Worm (Caenorhabditis elegans) whole organism, early embryonic: Measurements from ENCODE around the gene spp-16.

ENCODE experiments used
- F13C5.2 ChIP-seq: sonication (generic microtip); optimal IDR thresholded peaks from 2 replicates; lab custom pipeline; 2017; ENCODE audit warnings: mild to moderate bottlenecking, missing genetic modification characterization, inconsistent platforms, missing compliant biosample characterization
- aly-1 ChIP-seq: sonication (generic microtip); optimal IDR thresholded peaks from 2 replicates; lab custom pipeline; 2016; ENCODE audit warnings: missing genetic modification characterization, missing compliant biosample characterization
- ama-1 ChIP-seq: fragments of 150-350 bp; optimal IDR thresholded peaks from 2 replicates; lab custom pipeline; 2014
- ceh-13 ChIP-seq: fragments of 200-800 bp; sonication (Bioruptor generic); optimal IDR thresholded peaks from 2 replicates; lab custom pipeline; 2018; ENCODE audit warnings: mild to moderate bottlenecking, missing genetic modification characterization, missing compliant biosample characterization
- flt-1 ChIP-seq: fragments of 200-800 bp; sonication (Bioruptor generic); IDR thresholded peaks from 2 replicates; pipeline ENCODE4 v1.3.6; 2022; ENCODE audit warnings: missing genetic modification characterization, missing compliant biosample characterization
- hmg-4 ChIP-seq: fragments of 200-800 bp; sonication (Bioruptor generic); optimal IDR thresholded peaks from 2 replicates; lab custom pipeline; 2018; ENCODE audit warnings: mild to moderate bottlenecking, missing genetic modification characterization, missing compliant biosample characterization
- hnd-1 ChIP-seq: sonication (generic microtip); optimal IDR thresholded peaks from 2 replicates; lab custom pipeline; 2016; ENCODE audit warnings: missing genetic modification characterization, missing compliant biosample characterization
- sea-1 ChIP-seq: fragments of 200-800 bp; sonication (Bioruptor generic); conservative IDR thresholded peaks from 2 replicates; pipeline ENCODE4 v1.3.6; 2022; ENCODE audit warnings: missing genetic modification characterization, missing compliant biosample characterization
- tbx-11 ChIP-seq: fragments of 200-800 bp; sonication (Bioruptor generic); IDR thresholded peaks from 2 replicates; pipeline ENCODE4 v1.3.6; 2022; ENCODE audit warnings: missing genetic modification characterization, missing compliant biosample characterization
- tbx-37 ChIP-seq: fragments of 200-800 bp; sonication (Bioruptor generic); conservative IDR thresholded peaks from 2 replicates; pipeline ENCODE4 v1.3.6; 2022; ENCODE audit warnings: missing genetic modification reagents, missing genetic modification characterization, missing compliant biosample characterization

DNA sequence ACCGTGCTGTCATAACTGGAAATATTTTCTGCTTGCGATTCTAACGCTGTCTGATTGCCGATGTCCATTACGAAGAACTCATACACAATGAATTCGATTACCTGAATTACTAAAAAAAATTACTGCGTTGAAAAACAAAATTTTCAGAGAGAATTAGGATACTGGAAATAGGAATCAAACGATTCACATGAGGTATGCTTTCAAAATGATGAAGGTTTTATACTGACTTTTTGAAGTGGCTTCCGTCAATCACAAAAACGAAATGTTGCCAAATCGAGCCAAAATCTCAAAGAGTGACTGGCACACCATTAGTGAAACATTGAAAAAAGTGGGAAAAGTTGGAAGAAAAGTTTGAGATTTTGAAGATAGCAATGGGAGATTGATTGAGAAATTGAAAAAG lies 8.0 kb upstream of the spp-16 start, which contains the start of gene zzz-1:
- TF ChIP-seq flt-1 (GFP tag; lab: Robert Waterston, UW) (no peak), hnd-1 (tag; lab: Kevin White, UChicago) (no peak), F13C5.2 (tag; lab: Kevin White, UChicago) (no peak), ama-1 (lab: Kevin White, UChicago) (no peak), tbx-37 (GFP tag; lab: Robert Waterston, UW) (no peak), tbx-11 (GFP tag; lab: Robert Waterston, UW) (no peak), sea-1 (GFP tag; lab: Robert Waterston, UW) (no peak), ceh-13 (GFP tag; lab: Kevin White, UChicago) (no peak), aly-1 (tag; lab: Kevin White, UChicago) (no peak), hmg-4 (GFP tag; lab: Kevin White, UChicago) (no peak)
